Fruit fly (Drosophila melanogaster) whole organism, embryonic: Measurements from ENCODE around the gene Ufsp2.
A peak's percentile ranks its signal among the peaks of the same experiment; 100 is the strongest.

ENCODE experiments used
- CG10267 ChIP-seq: fragments of 200-800 bp; sonication (Bioruptor generic); optimal IDR thresholded peaks from 2 replicates; lab custom pipeline; 2018; ENCODE audit warnings: missing biosample characterization, mild to moderate bottlenecking, missing genetic modification characterization, moderate library complexity
- CG10274 ChIP-seq: fragments of 200-800 bp; sonication (Bioruptor generic); optimal IDR thresholded peaks from 3 replicates; lab custom pipeline; 2017; ENCODE audit warnings: missing biosample characterization, mild to moderate bottlenecking, missing genetic modification characterization
- CG10366 ChIP-seq: fragments of 200-800 bp; sonication (Bioruptor generic); IDR thresholded peaks from 2 replicates; pipeline ENCODE4 v1.3.6; 2022; ENCODE audit warnings: missing biosample characterization, missing genetic modification characterization
- CG11560 ChIP-seq: fragments of 200-800 bp; sonication (Bioruptor generic); IDR thresholded peaks from 3 replicates; pipeline ENCODE4 v1.3.6; 2022; ENCODE audit warnings: missing biosample characterization, missing genetic modification characterization
- CG12219 ChIP-seq: fragments of 200-800 bp; sonication (Bioruptor generic); optimal IDR thresholded peaks from 3 replicates; lab custom pipeline; 2018; ENCODE audit warnings: missing biosample characterization, mild to moderate bottlenecking, missing genetic modification characterization
- CG1603 ChIP-seq: fragments of 200-800 bp; sonication (Bioruptor generic); optimal IDR thresholded peaks from 2 replicates; lab custom pipeline; 2019; ENCODE audit warnings: missing biosample characterization, mild to moderate bottlenecking, missing genetic modification characterization, moderate library complexity
- CG17802 ChIP-seq: fragments of 200-800 bp; sonication (Bioruptor generic); optimal IDR thresholded peaks from 2 replicates; lab custom pipeline; 2018; ENCODE audit warnings: missing biosample characterization, mild to moderate bottlenecking, missing genetic modification characterization, moderate library complexity
- CG18262 ChIP-seq: fragments of 200-800 bp; optimal IDR thresholded peaks from 3 replicates; lab custom pipeline; 2019; ENCODE audit warnings: missing biosample characterization, mild to moderate bottlenecking, missing genetic modification characterization, moderate library complexity
- CG2116 ChIP-seq: fragments of 200-800 bp; sonication (Bioruptor generic); optimal IDR thresholded peaks from 3 replicates; lab custom pipeline; 2018; ENCODE audit warnings: missing biosample characterization, mild to moderate bottlenecking, missing genetic modification characterization
- CG30020 ChIP-seq: fragments of 200-800 bp; optimal IDR thresholded peaks from 2 replicates; lab custom pipeline; 2019; ENCODE audit warnings: missing biosample characterization, mild to moderate bottlenecking, missing genetic modification characterization, moderate library complexity
- CG3847 ChIP-seq: fragments of 200-800 bp; sonication (Bioruptor generic); IDR thresholded peaks from 2 replicates; pipeline ENCODE4 v1.3.6; 2022; ENCODE audit warnings: missing biosample characterization, missing genetic modification characterization
- CG4424 ChIP-seq: fragments of 200-800 bp; sonication (Bioruptor generic); optimal IDR thresholded peaks from 3 replicates; lab custom pipeline; 2016; ENCODE audit warnings: missing biosample characterization, missing genetic modification characterization
- CG6654 ChIP-seq: fragments of 200-800 bp; sonication (Bioruptor generic); optimal IDR thresholded peaks from 2 replicates; lab custom pipeline; 2017; ENCODE audit warnings: missing biosample characterization, mild to moderate bottlenecking, missing genetic modification characterization
- CG7987 ChIP-seq: fragments of 200-800 bp; sonication (Bioruptor generic); optimal IDR thresholded peaks from 2 replicates; lab custom pipeline; 2018; ENCODE audit warnings: missing biosample characterization, mild to moderate bottlenecking, missing genetic modification characterization, moderate library complexity
- CG8290 ChIP-seq, 3 experiments: fragments of 200-800 bp; sonication (Bioruptor generic); optimal IDR thresholded peaks; 2 replicates each; lab custom pipeline; 2016 to 2019; ENCODE audit warnings: missing biosample characterization in 3 of 3, missing genetic modification characterization in 3 of 3, mild to moderate bottlenecking in 2 of 3, moderate library complexity in 1 of 3
- CG8924 ChIP-seq: fragments of 200-800 bp; optimal IDR thresholded peaks from 3 replicates; lab custom pipeline; 2019; ENCODE audit warnings: missing biosample characterization, mild to moderate bottlenecking, missing genetic modification characterization, moderate library complexity
- E2f1 ChIP-seq: fragments of 200-800 bp; sonication (Bioruptor generic); IDR thresholded peaks from 2 replicates; pipeline ENCODE4 v1.3.6; 2022; ENCODE audit warnings: missing biosample characterization, missing genetic modification characterization
- Hsf ChIP-seq: fragments of 200-800 bp; sonication (Bioruptor generic); optimal IDR thresholded peaks from 3 replicates; lab custom pipeline; 2016; ENCODE audit warnings: missing biosample characterization, missing genetic modification characterization
- Max ChIP-seq: fragments of 200-800 bp; sonication (Bioruptor generic); optimal IDR thresholded peaks from 2 replicates; lab custom pipeline; 2016; ENCODE audit warnings: missing biosample characterization, mild to moderate bottlenecking, missing genetic modification characterization
- NC2α ChIP-seq: fragments of 200-800 bp; sonication (Bioruptor generic); optimal IDR thresholded peaks from 2 replicates; lab custom pipeline; 2016; ENCODE audit warnings: missing biosample characterization, missing genetic modification characterization
- NFAT ChIP-seq: fragments of 200-800 bp; sonication (Bioruptor generic); IDR thresholded peaks from 2 replicates; pipeline ENCODE4 v1.3.6; 2022; ENCODE audit warnings: missing biosample characterization, missing genetic modification characterization
- Nf-YA ChIP-seq: fragments of 200-800 bp; sonication (Bioruptor generic); IDR thresholded peaks from 2 replicates; pipeline ENCODE4 v1.3.6; 2022; ENCODE audit warnings: missing biosample characterization, missing genetic modification characterization
- Opbp ChIP-seq: fragments of 200-800 bp; sonication (Bioruptor generic); IDR thresholded peaks from 3 replicates; pipeline ENCODE4 v1.3.6; 2022; ENCODE audit warnings: missing biosample characterization, missing genetic modification characterization; ENCODE audit not compliant: partially characterized antibody
- Ravus ChIP-seq: fragments of 200-800 bp; sonication (Bioruptor generic); IDR thresholded peaks from 2 replicates; pipeline ENCODE4 v1.3.6; 2022; ENCODE audit warnings: missing biosample characterization, missing genetic modification characterization
- Sox102F ChIP-seq: fragments of 200-800 bp; sonication (Bioruptor generic); optimal IDR thresholded peaks from 2 replicates; lab custom pipeline; 2018; ENCODE audit warnings: missing biosample characterization, mild to moderate bottlenecking, missing genetic modification characterization, moderate library complexity
- Ssrp ChIP-seq: fragments of 200-800 bp; sonication (Bioruptor generic); optimal IDR thresholded peaks from 2 replicates; lab custom pipeline; 2018; ENCODE audit warnings: missing biosample characterization, mild to moderate bottlenecking, missing genetic modification characterization, moderate library complexity
- ab ChIP-seq: fragments of 200-800 bp; sonication (Bioruptor generic); optimal IDR thresholded peaks from 2 replicates; lab custom pipeline; 2016; ENCODE audit warnings: missing biosample characterization, missing genetic modification characterization
- bbx ChIP-seq: fragments of 200-800 bp; sonication (Bioruptor generic); IDR thresholded peaks from 2 replicates; pipeline ENCODE4 v1.3.6; 2022; ENCODE audit warnings: missing biosample characterization, missing genetic modification characterization; ENCODE audit not compliant: partially characterized antibody
- bcd ChIP-seq: fragments of 200-800 bp; sonication (Bioruptor generic); optimal IDR thresholded peaks from 2 replicates; lab custom pipeline; 2017; ENCODE audit warnings: missing biosample characterization, mild to moderate bottlenecking, missing genetic modification characterization
- cas ChIP-seq: fragments of 200-800 bp; sonication (Bioruptor generic); IDR thresholded peaks from 2 replicates; pipeline ENCODE4 v1.3.6; 2022; ENCODE audit warnings: missing biosample characterization, missing genetic modification characterization
- caup ChIP-seq: fragments of 200-800 bp; sonication (Bioruptor generic); optimal IDR thresholded peaks from 3 replicates; lab custom pipeline; 2017; ENCODE audit warnings: missing biosample characterization, mild to moderate bottlenecking, missing genetic modification characterization, moderate library complexity; ENCODE audit not compliant: severe bottlenecking
- croc ChIP-seq: fragments of 200-800 bp; sonication (Bioruptor generic); conservative IDR thresholded peaks from 3 replicates; pipeline ENCODE4 v1.3.6; 2022; ENCODE audit warnings: missing biosample characterization, missing genetic modification characterization
- cwo ChIP-seq: fragments of 200-800 bp; sonication (Bioruptor generic); optimal IDR thresholded peaks from 3 replicates; lab custom pipeline; 2017; ENCODE audit warnings: missing biosample characterization, missing genetic modification characterization, mild to moderate bottlenecking, moderate library complexity, missing genetic modification reagents
- da ChIP-seq: fragments of 200-800 bp; sonication (Bioruptor generic); optimal IDR thresholded peaks from 2 replicates; lab custom pipeline; 2016; ENCODE audit warnings: missing biosample characterization, missing genetic modification characterization
- fru ChIP-seq: fragments of >200 bp; optimal IDR thresholded peaks from 2 replicates; lab custom pipeline; 2017
- fu2 ChIP-seq: fragments of 200-800 bp; sonication (Bioruptor generic); optimal IDR thresholded peaks from 2 replicates; lab custom pipeline; 2016; ENCODE audit warnings: missing biosample characterization, missing genetic modification characterization
- gce ChIP-seq: fragments of 200-800 bp; sonication (Bioruptor generic); IDR thresholded peaks from 3 replicates; pipeline ENCODE4 v1.3.6; 2022; ENCODE audit warnings: missing biosample characterization, missing genetic modification characterization
- gro ChIP-seq: fragments of 200-800 bp; sonication (Bioruptor generic); optimal IDR thresholded peaks from 2 replicates; lab custom pipeline; 2016; ENCODE audit warnings: missing biosample characterization, missing genetic modification characterization
- gt ChIP-seq: fragments of 200-800 bp; sonication (Bioruptor generic); IDR thresholded peaks from 2 replicates; pipeline ENCODE4 v1.3.6; 2022; ENCODE audit warnings: missing biosample characterization, missing genetic modification characterization
- hb ChIP-seq: fragments of 200-800 bp; sonication (Bioruptor generic); IDR thresholded peaks from 3 replicates; pipeline ENCODE4 v1.3.6; 2022; ENCODE audit warnings: missing biosample characterization, missing genetic modification characterization; ENCODE audit not compliant: partially characterized antibody
- hth ChIP-seq: fragments of >200 bp; optimal IDR thresholded peaks from 2 replicates; lab custom pipeline; 2017; ENCODE audit warnings: inconsistent platforms
- mam ChIP-seq: fragments of 200-800 bp; sonication (Bioruptor generic); optimal IDR thresholded peaks from 3 replicates; lab custom pipeline; 2016; ENCODE audit warnings: missing biosample characterization, missing genetic modification characterization
- odd ChIP-seq: fragments of 200-800 bp; sonication (Bioruptor generic); optimal IDR thresholded peaks from 2 replicates; lab custom pipeline; 2017; ENCODE audit warnings: missing biosample characterization, mild to moderate bottlenecking, missing genetic modification characterization
- sim ChIP-seq: fragments of 200-800 bp; sonication (Bioruptor generic); IDR thresholded peaks from 2 replicates; pipeline ENCODE4 v1.3.6; 2022; ENCODE audit warnings: missing biosample characterization, missing genetic modification characterization
- slbo ChIP-seq: fragments of 200-800 bp; sonication (Bioruptor generic); IDR thresholded peaks from 2 replicates; pipeline ENCODE4 v1.3.6; 2022; ENCODE audit warnings: missing biosample characterization, missing genetic modification characterization
- slou ChIP-seq: fragments of 200-800 bp; sonication (Bioruptor generic); optimal IDR thresholded peaks from 3 replicates; lab custom pipeline; 2016; ENCODE audit warnings: missing biosample characterization, missing genetic modification characterization
- slp2 ChIP-seq: fragments of 200-800 bp; sonication (Bioruptor generic); optimal IDR thresholded peaks from 2 replicates; lab custom pipeline; 2016; ENCODE audit warnings: missing biosample characterization, missing genetic modification characterization
- sna ChIP-seq: fragments of 200-800 bp; sonication (Bioruptor generic); IDR thresholded peaks from 2 replicates; pipeline ENCODE4 v1.3.6; 2022; ENCODE audit warnings: missing biosample characterization, missing genetic modification characterization; ENCODE audit not compliant: partially characterized antibody
- toy ChIP-seq: fragments of 200-800 bp; sonication (Bioruptor generic); IDR thresholded peaks from 2 replicates; pipeline ENCODE4 v1.3.6; 2022; ENCODE audit warnings: missing biosample characterization, missing genetic modification characterization
- vvl ChIP-seq: fragments of 200-800 bp; sonication (Bioruptor generic); IDR thresholded peaks from 2 replicates; pipeline ENCODE4 v1.3.6; 2022; ENCODE audit warnings: missing biosample characterization, missing genetic modification characterization
- yki ChIP-seq: fragments of >200 bp; optimal IDR thresholded peaks from 3 replicates; lab custom pipeline; 2018
- zen ChIP-seq: fragments of 200-800 bp; sonication (Bioruptor generic); optimal IDR thresholded peaks from 3 replicates; lab custom pipeline; 2018; ENCODE audit warnings: missing biosample characterization, mild to moderate bottlenecking, missing genetic modification characterization, moderate library complexity

The Ufsp2 gene

dm6 chr3L:15583504-15583903, 7.1 kb downstream of the Ufsp2 start, which contains the start of gene AIMP2 (continued):
- peak; percentile 21 for TF ChIP-seq CG30020 (tag; lab: Kevin White, UChicago)
- no peak for TF ChIP-seq hth (lab: Kevin White, UChicago)
- TF ChIP-seq slp2 (GFP tag; lab: Kevin White, UChicago), result no peak
- TF ChIP-seq gt (GFP tag; lab: Robert Waterston, UW), result no peak
- 0 out of 3 replicates have a peak, but pooled peaks have one; percentile 4 for TF ChIP-seq Opbp
- no peak for TF ChIP-seq E2f1 (GFP tag; lab: Robert Waterston, UW)
- no peak for TF ChIP-seq fru
- no peak for TF ChIP-seq CG17802
- TF ChIP-seq fu2, result no peak
- TF ChIP-seq CG18262 (tag; lab: Kevin White, UChicago), result no peak
- no peak for TF ChIP-seq odd (GFP tag; lab: Kevin White, UChicago)
- no peak for TF ChIP-seq CG7987
- no peak for TF ChIP-seq slou (GFP tag; lab: Kevin White, UChicago)
- TF ChIP-seq toy (GFP tag; lab: Robert Waterston, UW), result no peak
- no peak for TF ChIP-seq da (GFP tag; lab: Kevin White, UChicago)
- no peak for TF ChIP-seq CG4424 (GFP tag; lab: Kevin White, UChicago)
- TF ChIP-seq CG2116 (GFP tag; lab: Kevin White, UChicago), result peak; percentile 39
- TF ChIP-seq CG12219, result no peak
- TF ChIP-seq Nf-YA, result no peak
- no peak for TF ChIP-seq NC2α
- no peak for TF ChIP-seq croc (GFP tag; lab: Robert Waterston, UW)
- TF ChIP-seq bbx (GFP tag; lab: Robert Waterston, UW), result 0 out of 2 replicates have a peak, but pooled peaks have one; percentile 50
- no peak for TF ChIP-seq ab (GFP tag; lab: Kevin White, UChicago)
- no peak for TF ChIP-seq Ravus
- TF ChIP-seq Sox102F (GFP tag; lab: Kevin White, UChicago), result no peak
- TF ChIP-seq CG8290 (GFP tag; optimal IDR thresholded peaks at IDR 0.05; lab: Kevin White, UChicago), result no peak
- TF ChIP-seq CG8290 (tag; optimal IDR thresholded peaks at IDR 0.05; lab: Kevin White, UChicago), result no peak
- no peak for TF ChIP-seq CG8924 (tag; lab: Kevin White, UChicago)
- TF ChIP-seq gro (GFP tag; lab: Kevin White, UChicago), result no peak
- peak; percentile 18 for TF ChIP-seq CG10267
- TF ChIP-seq mam, result no peak
- TF ChIP-seq bcd (GFP tag; lab: Kevin White, UChicago), result no peak
- peak; percentile 63 for TF ChIP-seq CG1603 (tag; lab: Kevin White, UChicago)
- TF ChIP-seq cas (GFP tag; lab: Robert Waterston, UW), result no peak
- TF ChIP-seq vvl (GFP tag; lab: Robert Waterston, UW), result no peak; the same call in 1 of the 2 replicates
- no peak for TF ChIP-seq caup (GFP tag; lab: Kevin White, UChicago)
- no peak for TF ChIP-seq cwo (GFP tag; lab: Kevin White, UChicago)
- no peak for TF ChIP-seq zen
- no peak for TF ChIP-seq Max (GFP tag; lab: Kevin White, UChicago)
- no peak for TF ChIP-seq CG11560 (tag; lab: Robert Waterston, UW)
- TF ChIP-seq sim (GFP tag; lab: Robert Waterston, UW), result no peak
- no peak for TF ChIP-seq gce (GFP tag; lab: Robert Waterston, UW)
- no peak for TF ChIP-seq yki
- TF ChIP-seq hb, result no peak
- no peak for TF ChIP-seq NFAT (GFP tag; lab: Robert Waterston, UW)
- TF ChIP-seq Ssrp (tag; lab: Kevin White, UChicago), result no peak
- no peak for TF ChIP-seq CG6654 (GFP tag; lab: Kevin White, UChicago)
- TF ChIP-seq CG3847 (GFP tag; lab: Robert Waterston, UW), result peak; percentile 24; the same call in 1 of the 2 replicates
- no peak for TF ChIP-seq CG10366 (GFP tag; lab: Robert Waterston, UW)
- no peak for TF ChIP-seq Hsf
- no peak for TF ChIP-seq CG10274
- no peak for TF ChIP-seq sna
- TF ChIP-seq slbo (GFP tag; lab: Robert Waterston, UW), result no peak
